Worm (Caenorhabditis elegans): Measurements from ENCODE around the gene nasp-1.

DNA sequence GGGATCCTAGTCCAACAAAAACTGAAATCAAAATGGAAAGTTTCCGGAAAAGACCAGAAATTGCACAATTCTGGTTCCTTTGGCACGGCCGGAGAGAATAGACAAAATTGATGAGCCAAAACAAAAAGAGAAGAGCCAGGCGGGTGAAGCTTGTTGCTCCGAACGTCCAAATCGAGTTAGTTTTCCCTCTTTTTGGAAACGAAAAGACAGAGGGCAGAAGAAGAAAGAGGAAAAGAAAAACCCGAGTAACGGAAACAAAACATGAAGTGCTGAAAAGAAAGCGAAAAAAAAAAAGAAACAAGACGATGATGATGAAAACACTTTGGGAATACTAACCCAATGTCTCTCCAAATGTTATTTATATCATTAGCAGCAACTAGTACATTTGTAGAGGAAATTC is 14.8 kb upstream of the nasp-1 start:
- TF ChIP-seq ama-1 (optimal IDR thresholded peaks at IDR 0.05) (no peak), F13C5.2 (tag; optimal IDR thresholded peaks at IDR 0.05) (no peak), B0310.2 (tag; optimal IDR thresholded peaks at IDR 0.05) (no peak), ceh-13 (GFP tag; optimal IDR thresholded peaks at IDR 0.05) (no peak), aly-1 (tag; optimal IDR thresholded peaks at IDR 0.05) (no peak), hnd-1 (tag; optimal IDR thresholded peaks at IDR 0.05) (no peak), pes-1 (GFP tag; IDR thresholded peaks at IDR 0.05) (no peak), tbx-11 (GFP tag; IDR thresholded peaks at IDR 0.05) (no peak), hmg-4 (GFP tag; optimal IDR thresholded peaks at IDR 0.05) (no peak)
